Worm (Caenorhabditis elegans) whole organism, L1 larva: ENCODE data around the gene srh-247.

Source experiments
- nhr-84 ChIP-seq: sonication (generic microtip); optimal IDR thresholded peaks from 2 replicates; lab custom pipeline; 2017; ENCODE audit warnings: missing biosample characterization, missing genetic modification characterization
- unc-62 ChIP-seq: fragments of 150-350 bp; optimal IDR thresholded peaks from 2 replicates; lab custom pipeline; 2014; ENCODE audit warnings: missing biosample characterization, missing genetic modification reagents, missing genetic modification characterization

- no peak for TF ChIP-seq unc-62 (GFP tag; lab: Kevin White, UChicago)
- no peak for TF ChIP-seq nhr-84 (tag; lab: Kevin White, UChicago)
These were observed 6.4 kb downstream of the srh-247 start, which contains the start of gene C31B8.12 for ce11 chrV:2927553-2927952.
